Fruit fly (Drosophila melanogaster): ENCODE measurements around the gene zfh1.

The zfh1 gene

dm6 chr3R:30806490-30807195, 40.9 kb downstream of the zfh1 start, which contains the start of the genes wts and dj-1beta (continued):
- TF ChIP-seq CG11504 (tag; optimal IDR thresholded peaks at IDR 0.05) (peak; percentile 23), CG18619 (GFP tag; optimal IDR thresholded peaks at IDR 0.05) (no peak), tx (GFP tag; optimal IDR thresholded peaks at IDR 0.05) (no peak), peb (GFP tag; IDR thresholded peaks at IDR 0.05) (no peak), grau (tag; optimal IDR thresholded peaks at IDR 0.05) (peak; percentile 8), CG14667 (GFP tag; IDR thresholded peaks at IDR 0.05) (no peak), sisA (GFP tag; IDR thresholded peaks at IDR 0.05) (no peak), seq (GFP tag; IDR thresholded peaks at IDR 0.05) (no peak), CG11247 (GFP tag; IDR thresholded peaks at IDR 0.05) (no peak), CG7556 (GFP tag; optimal IDR thresholded peaks at IDR 0.05) (no peak), Lhr (GFP tag; optimal IDR thresholded peaks at IDR 0.05) (peak; percentile 55), chm (GFP tag; IDR thresholded peaks at IDR 0.05) (peak; percentile 49; the same call in 1 of the 2 replicates), Aef1 (GFP tag; IDR thresholded peaks at IDR 0.05) (no peak), Dfd (GFP tag; optimal IDR thresholded peaks at IDR 0.05) (no peak), exex (tag; optimal IDR thresholded peaks at IDR 0.05) (no peak), dan (GFP tag; IDR thresholded peaks at IDR 0.05) (no peak), stwl (tag; optimal IDR thresholded peaks at IDR 0.05) (peak; percentile 70), CG7786 (GFP tag; optimal IDR thresholded peaks at IDR 0.05) (no peak), Dref (GFP tag; IDR thresholded peaks at IDR 0.05) (peak; percentile 99), tgo (GFP tag; IDR thresholded peaks at IDR 0.05) (no peak), row (GFP tag; IDR thresholded peaks at IDR 0.05) (peak; percentile 45; the same call in 2 of the 3 replicates), Hr39 (optimal IDR thresholded peaks at IDR 0.05) (no peak), CG32532 (GFP tag; IDR thresholded peaks at IDR 0.05) (0 out of 2 replicates have a peak, but pooled peaks have one; percentile 13), oc (tag; optimal IDR thresholded peaks at IDR 0.05) (no peak), sd (tag; optimal IDR thresholded peaks at IDR 0.05) (no peak), pita (GFP tag; optimal IDR thresholded peaks at IDR 0.05) (peak; percentile 66), fru (optimal IDR thresholded peaks at IDR 0.05) (no peak), CG13123 (GFP tag; optimal IDR thresholded peaks at IDR 0.05) (no peak), CG2199 (GFP tag; IDR thresholded peaks at IDR 0.05) (no peak), B-H1 (GFP tag; IDR thresholded peaks at IDR 0.05) (no peak), pum (GFP tag; optimal IDR thresholded peaks at IDR 0.05) (no peak), gsb (GFP tag; IDR thresholded peaks at IDR 0.05) (no peak), CG18599 (GFP tag; optimal IDR thresholded peaks at IDR 0.05) (no peak), CG5245 (GFP tag; optimal IDR thresholded peaks at IDR 0.05) (no peak), Gug (GFP tag; IDR thresholded peaks at IDR 0.05) (peak; percentile 25; the same call in 1 of the 4 replicates), NC2α (GFP tag; optimal IDR thresholded peaks at IDR 0.05) (no peak), CG11695 (GFP tag; IDR thresholded peaks at IDR 0.05) (no peak), Abd-B (GFP tag; optimal IDR thresholded peaks at IDR 0.05) (peak; percentile 11), prd (optimal IDR thresholded peaks at IDR 0.05) (no peak), prd (GFP tag; IDR thresholded peaks at IDR 0.05) (no peak), esg (GFP tag; conservative IDR thresholded peaks at IDR 0.05) (no peak), Sox102F (GFP tag; optimal IDR thresholded peaks at IDR 0.05) (no peak), NFAT (GFP tag; IDR thresholded peaks at IDR 0.05) (no peak), CG14050 (GFP tag; IDR thresholded peaks at IDR 0.05) (no peak), ERR (GFP tag; optimal IDR thresholded peaks at IDR 0.05) (no peak), dimm (GFP tag; IDR thresholded peaks at IDR 0.05) (no peak), CG31365 (tag; optimal IDR thresholded peaks at IDR 0.05) (no peak), CG4617 (GFP tag; optimal IDR thresholded peaks at IDR 0.05; ENCODE audit: borderline replicate concordance) (peak; percentile 45), pros (GFP tag; optimal IDR thresholded peaks at IDR 0.05) (no peak), ash1 (GFP tag; optimal IDR thresholded peaks at IDR 0.05) (no peak), Bdp1 (GFP tag; optimal IDR thresholded peaks at IDR 0.05) (no peak), dm (GFP tag; optimal IDR thresholded peaks at IDR 0.05) (no peak), psq (GFP tag; optimal IDR thresholded peaks at IDR 0.05) (no peak)
